Worm (Caenorhabditis elegans): ENCODE measurements around the gene nep-24.

nep-24 gene

DNA sequence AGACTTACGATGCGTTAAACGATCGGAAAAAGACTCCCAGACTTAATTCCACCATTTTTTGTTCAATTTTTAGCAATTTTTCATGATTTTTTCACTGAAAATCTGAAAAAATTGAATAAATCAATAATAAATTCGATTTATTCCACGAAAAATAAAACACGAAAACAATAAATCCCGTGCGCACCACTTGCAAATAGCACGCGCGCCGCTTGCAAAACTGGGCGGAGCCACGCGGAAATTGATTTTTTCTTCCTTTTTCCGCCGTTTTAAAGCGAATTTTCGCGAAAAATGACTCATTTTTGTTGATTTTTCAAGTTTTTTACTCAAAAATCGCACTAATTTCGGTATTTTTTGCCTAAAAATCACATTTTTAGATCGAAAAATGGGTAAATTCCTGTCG, 22.6 kb downstream of the nep-24 start, which contains the start of the genes Y116A8C.9 and arf-6 (continued):
- TF ChIP-seq lsy-2 (tag; optimal IDR thresholded peaks at IDR 0.05), result peak; percentile 53 to 61
- TF ChIP-seq sem-4 (tag; optimal IDR thresholded peaks at IDR 0.05), result peak; percentile 14
- TF ChIP-seq sma-3 (GFP tag; optimal IDR thresholded peaks at IDR 0.05), result peak; percentile 58
- TF ChIP-seq nhr-77 (tag; optimal IDR thresholded peaks at IDR 0.05), result no peak
- TF ChIP-seq ztf-4 (tag; optimal IDR thresholded peaks at IDR 0.05), result no peak
- TF ChIP-seq unc-62 (GFP tag; optimal IDR thresholded peaks at IDR 0.05), result no peak
- TF ChIP-seq ama-1 (optimal IDR thresholded peaks at IDR 0.05), result no peak
- no peak for TF ChIP-seq lin-39 (tag; optimal IDR thresholded peaks at IDR 0.05)
- no peak for TF ChIP-seq nhr-12 (tag; optimal IDR thresholded peaks at IDR 0.05)
- TF ChIP-seq egl-27 (tag; optimal IDR thresholded peaks at IDR 0.05), result no peak
- no peak for TF ChIP-seq elt-3 (tag; optimal IDR thresholded peaks at IDR 0.05)
- TF ChIP-seq unc-55 (GFP tag; optimal IDR thresholded peaks at IDR 0.05), result peak; percentile 67
- no peak for TF ChIP-seq alr-1 (tag; optimal IDR thresholded peaks at IDR 0.05)

DNA sequence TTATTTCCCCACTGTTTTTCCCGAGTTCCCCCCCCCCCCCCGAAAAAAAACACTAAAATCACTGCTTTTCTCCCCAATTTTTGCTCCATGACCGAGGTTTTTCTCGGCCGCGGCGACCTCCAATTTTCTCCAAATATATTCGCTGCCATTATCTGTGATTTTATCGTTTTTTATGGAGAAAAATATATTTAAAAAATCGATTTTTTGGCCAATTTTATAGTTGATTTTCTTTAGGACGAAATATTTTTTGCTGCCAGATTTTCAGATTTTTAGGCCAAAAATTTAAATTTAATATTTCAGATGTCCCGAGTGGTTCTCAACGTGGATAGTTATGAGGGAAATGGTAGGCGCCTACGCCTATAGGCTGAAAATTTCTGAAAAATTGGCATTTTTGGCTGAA, 25.6 kb downstream of the nep-24 start, which contains the start of gene rad-54.B:
Gene rad-54.B (plus strand): TSS at position 301 of the 400 bp plus-strand sequence.
- no peak for TF ChIP-seq unc-55 (GFP tag; optimal IDR thresholded peaks at IDR 0.05)
- no peak for TF ChIP-seq fos-1 (tag; optimal IDR thresholded peaks at IDR 0.05)
- TF ChIP-seq R02D3.7 (tag; optimal IDR thresholded peaks at IDR 0.05), result no peak
- no peak for TF ChIP-seq snpc-4 (tag; optimal IDR thresholded peaks at IDR 0.05)
- no peak for TF ChIP-seq sem-4 (tag; optimal IDR thresholded peaks at IDR 0.05)
- no peak for TF ChIP-seq nhr-23 (tag; optimal IDR thresholded peaks at IDR 0.05)
- no peak for TF ChIP-seq skn-1 (tag; optimal IDR thresholded peaks at IDR 0.05)
- TF ChIP-seq mab-5 (tag; optimal IDR thresholded peaks at IDR 0.05), result no peak
- no peak for TF ChIP-seq nhr-129 (tag; optimal IDR thresholded peaks at IDR 0.05)
- no peak for TF ChIP-seq mbf-1 (tag; optimal IDR thresholded peaks at IDR 0.05)
- TF ChIP-seq ztf-4 (tag; optimal IDR thresholded peaks at IDR 0.05), result no peak
- no peak for TF ChIP-seq nhr-6 (tag; optimal IDR thresholded peaks at IDR 0.05)
- no peak for TF ChIP-seq dmd-4 (tag; optimal IDR thresholded peaks at IDR 0.05)
- TF ChIP-seq zag-1 (tag; optimal IDR thresholded peaks at IDR 0.05), result no peak
- no peak for TF ChIP-seq sma-9 (GFP tag; optimal IDR thresholded peaks at IDR 0.05)
- no peak for TF ChIP-seq sma-9 (tag; optimal IDR thresholded peaks at IDR 0.05)

DNA sequence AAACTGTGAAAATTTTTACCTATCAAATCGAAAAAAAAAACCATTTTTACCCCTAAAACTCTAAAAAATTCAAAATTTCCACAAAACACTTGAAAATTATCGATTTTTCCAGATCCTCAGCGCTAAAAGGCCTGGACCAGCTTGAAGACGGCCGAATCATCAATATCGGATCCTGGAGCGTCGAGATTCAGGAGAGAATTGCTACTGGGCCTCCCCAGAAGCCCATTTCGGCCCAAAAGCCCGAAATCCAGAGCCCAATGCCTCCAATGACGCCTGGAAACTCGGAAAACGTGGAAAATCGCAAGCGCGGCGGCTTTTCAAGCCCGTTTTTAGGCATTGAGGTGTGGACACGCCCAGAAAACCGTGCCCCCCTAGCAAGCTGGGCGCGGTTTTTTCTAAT, 28.2 kb downstream of the nep-24 start:
- TF ChIP-seq ceh-16 (tag; optimal IDR thresholded peaks at IDR 0.05), result no peak
- no peak for TF ChIP-seq nhr-77 (tag; optimal IDR thresholded peaks at IDR 0.05)
- no peak for TF ChIP-seq nhr-10 (tag; optimal IDR thresholded peaks at IDR 0.05)
- TF ChIP-seq nhr-21 (tag; optimal IDR thresholded peaks at IDR 0.05), result no peak
- TF ChIP-seq ztf-4 (tag; optimal IDR thresholded peaks at IDR 0.05), result no peak

DNA sequence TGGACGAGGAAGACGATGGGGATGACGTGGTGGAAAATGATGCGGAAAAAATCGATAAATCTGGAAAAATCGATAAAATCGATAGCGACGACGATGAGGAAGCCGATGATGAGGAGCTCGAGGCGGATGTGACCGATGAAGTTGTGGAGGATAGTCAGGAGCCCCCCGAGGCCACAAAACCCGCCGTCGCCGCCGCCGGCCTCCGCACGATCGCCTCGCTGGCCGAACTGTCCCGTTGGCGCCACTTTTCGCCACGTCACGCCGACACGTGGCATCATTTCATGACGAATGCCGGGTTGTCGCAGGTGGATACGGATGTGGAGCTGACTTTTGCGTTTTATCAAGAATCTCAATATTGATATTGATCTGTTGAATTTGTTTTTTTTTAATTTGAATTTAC, 38.3 kb downstream of the nep-24 start:
- TF ChIP-seq ZK546.5 (tag; optimal IDR thresholded peaks at IDR 0.05), result no peak
- TF ChIP-seq nhr-25 (tag; optimal IDR thresholded peaks at IDR 0.05), result no peak
- no peak for TF ChIP-seq F13H6.1 (tag; optimal IDR thresholded peaks at IDR 0.05)
- no peak for TF ChIP-seq alr-1 (tag; optimal IDR thresholded peaks at IDR 0.05)
- no peak for TF ChIP-seq mbf-1 (tag; optimal IDR thresholded peaks at IDR 0.05)
- TF ChIP-seq mab-5 (tag; optimal IDR thresholded peaks at IDR 0.05), result no peak
- no peak for TF ChIP-seq skn-1 (tag; optimal IDR thresholded peaks at IDR 0.05)
- TF ChIP-seq nhr-237 (tag; optimal IDR thresholded peaks at IDR 0.05), result no peak
- no peak for TF ChIP-seq elt-3 (tag; optimal IDR thresholded peaks at IDR 0.05)
- TF ChIP-seq blmp-1 (tag; optimal IDR thresholded peaks at IDR 0.05; ENCODE audit: insufficient read depth), result no peak
- no peak for TF ChIP-seq nhr-129 (tag; optimal IDR thresholded peaks at IDR 0.05)
- TF ChIP-seq sma-3 (GFP tag; optimal IDR thresholded peaks at IDR 0.05), result no peak
- TF ChIP-seq snpc-4 (tag; optimal IDR thresholded peaks at IDR 0.05), result no peak
- TF ChIP-seq nhr-11 (tag; optimal IDR thresholded peaks at IDR 0.05), result no peak

DNA sequence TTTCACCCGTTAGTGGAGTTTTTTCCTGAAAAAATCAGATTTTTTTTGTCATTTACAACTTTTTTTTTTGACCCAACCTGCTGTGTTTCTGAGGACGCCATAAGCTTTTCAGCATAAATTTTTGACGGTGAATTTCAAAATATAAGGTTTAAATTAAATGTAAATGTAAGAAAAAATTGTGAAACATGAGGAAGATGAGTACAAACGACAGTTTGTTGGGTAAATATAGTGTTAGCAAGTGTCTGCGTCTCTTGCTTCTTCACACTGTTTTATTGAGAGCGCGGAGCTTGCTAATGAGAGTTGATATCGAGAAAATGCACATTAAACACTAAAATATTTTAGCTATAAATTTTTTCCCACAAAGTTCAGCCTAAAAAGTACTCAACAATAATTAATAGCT, 46.2 kb downstream of the nep-24 start, which contains the start of gene rom-3:
Gene rom-3 (minus strand): TSS at position 101 of the 400 bp plus-strand sequence.
- no peak for TF ChIP-seq mdl-1 (tag; optimal IDR thresholded peaks at IDR 0.05)
- no peak for TF ChIP-seq egl-27 (tag; optimal IDR thresholded peaks at IDR 0.05)
- no peak for TF ChIP-seq unc-39 (tag; optimal IDR thresholded peaks at IDR 0.05)
- no peak for TF ChIP-seq crh-2 (tag; optimal IDR thresholded peaks at IDR 0.05)
- no peak for TF ChIP-seq nhr-77 (tag; optimal IDR thresholded peaks at IDR 0.05)
- TF ChIP-seq elt-3 (tag; optimal IDR thresholded peaks at IDR 0.05), result no peak
- no peak for TF ChIP-seq nhr-6 (tag; optimal IDR thresholded peaks at IDR 0.05)
- TF ChIP-seq gmeb-1 (tag; optimal IDR thresholded peaks at IDR 0.05), result no peak
- no peak for TF ChIP-seq nhr-11 (tag; optimal IDR thresholded peaks at IDR 0.05)

Data from whole organism, L2 larva.